Fruit fly (Drosophila melanogaster): ENCODE results near the gene CG5704.

The CG5704 gene

DNA sequence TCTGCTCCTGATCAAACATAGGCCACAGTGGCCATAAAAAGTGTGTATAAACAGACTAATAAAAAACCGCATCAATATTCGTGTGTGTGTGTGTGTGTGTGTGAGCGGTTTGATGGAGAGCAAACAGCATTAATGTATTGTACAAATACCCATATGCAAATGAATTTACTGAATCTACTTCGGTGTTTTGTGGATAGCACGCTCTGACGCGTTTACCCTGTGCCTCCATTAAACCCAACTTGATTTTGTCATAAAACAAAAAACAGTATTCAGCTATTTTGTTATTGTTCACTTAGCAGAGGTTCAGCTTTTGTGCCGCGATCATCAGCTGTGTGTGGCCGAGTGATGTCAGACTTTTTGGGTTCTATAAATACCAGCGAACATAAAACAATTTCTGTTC lies 26.4 kb downstream of the CG5704 start (continued):
- TF ChIP-seq CG12769 (tag; optimal IDR thresholded peaks at IDR 0.05) (peak; percentile 69), BEAF-32 (GFP tag; optimal IDR thresholded peaks at IDR 0.05) (no peak), wek (GFP tag; optimal IDR thresholded peaks at IDR 0.05) (no peak), schlank (tag; optimal IDR thresholded peaks at IDR 0.05) (no peak), CG12071 (GFP tag; optimal IDR thresholded peaks at IDR 0.05) (no peak), Dbx (GFP tag; IDR thresholded peaks at IDR 0.05) (0 out of 3 replicates have a peak, but pooled peaks have one; percentile 22), Doc2 (GFP tag; IDR thresholded peaks at IDR 0.05) (no peak), pan (optimal IDR thresholded peaks at IDR 0.05) (no peak), pan (GFP tag; optimal IDR thresholded peaks at IDR 0.05 in 1 of 2, IDR thresholded peaks at IDR 0.05 in 1 of 2) (peak in 1 of 2 experiments; percentile 27), ranshi (GFP tag; IDR thresholded peaks at IDR 0.05) (no peak), CG12219 (GFP tag; optimal IDR thresholded peaks at IDR 0.05) (no peak), nom (GFP tag; optimal IDR thresholded peaks at IDR 0.05) (no peak), CG1602 (GFP tag; optimal IDR thresholded peaks at IDR 0.05) (no peak), CG5953 (GFP tag; IDR thresholded peaks at IDR 0.05) (0 out of 2 replicates have a peak, but pooled peaks have one; percentile 35), sd (tag; optimal IDR thresholded peaks at IDR 0.05) (peak; percentile 70), CG14441 (GFP tag; IDR thresholded peaks at IDR 0.05) (no peak), cato (GFP tag; optimal IDR thresholded peaks at IDR 0.05; ENCODE audit: borderline replicate concordance) (no peak), CG10274 (GFP tag; optimal IDR thresholded peaks at IDR 0.05) (no peak), amos (GFP tag; IDR thresholded peaks at IDR 0.05; ENCODE audit: partially characterized antibody) (no peak), unpg (GFP tag; optimal IDR thresholded peaks at IDR 0.05) (no peak), seq (GFP tag; IDR thresholded peaks at IDR 0.05) (no peak), CG14860 (GFP tag; IDR thresholded peaks at IDR 0.05; ENCODE audit: partially characterized antibody) (no peak), Meics (GFP tag; optimal IDR thresholded peaks at IDR 0.05) (no peak), nau (GFP tag; optimal IDR thresholded peaks at IDR 0.05) (no peak), luna (GFP tag; optimal IDR thresholded peaks at IDR 0.05) (no peak), CG31388 (GFP tag; optimal IDR thresholded peaks at IDR 0.05) (no peak), Xbp1 (GFP tag; optimal IDR thresholded peaks at IDR 0.05) (no peak), nerfin-2 (GFP tag; IDR thresholded peaks at IDR 0.05; ENCODE audit: partially characterized antibody) (no peak), CG13894 (tag; optimal IDR thresholded peaks at IDR 0.05) (no peak), CG30020 (tag; optimal IDR thresholded peaks at IDR 0.05) (no peak), dysf (GFP tag; IDR thresholded peaks at IDR 0.05) (no peak), Taf1 (GFP tag; IDR thresholded peaks at IDR 0.05) (no peak), Med (GFP tag) (peak; percentile 65), hbn (GFP tag; IDR thresholded peaks at IDR 0.05; ENCODE audit: partially characterized antibody) (no peak), kah (GFP tag; optimal IDR thresholded peaks at IDR 0.05) (no peak), mld (GFP tag; IDR thresholded peaks at IDR 0.05; ENCODE audit: partially characterized antibody) (no peak), NfI (GFP tag; optimal IDR thresholded peaks at IDR 0.05) (no peak), CG15269 (tag; optimal IDR thresholded peaks at IDR 0.05) (peak; percentile 33), CG10543 (GFP tag; optimal IDR thresholded peaks at IDR 0.05) (no peak)

DNA sequence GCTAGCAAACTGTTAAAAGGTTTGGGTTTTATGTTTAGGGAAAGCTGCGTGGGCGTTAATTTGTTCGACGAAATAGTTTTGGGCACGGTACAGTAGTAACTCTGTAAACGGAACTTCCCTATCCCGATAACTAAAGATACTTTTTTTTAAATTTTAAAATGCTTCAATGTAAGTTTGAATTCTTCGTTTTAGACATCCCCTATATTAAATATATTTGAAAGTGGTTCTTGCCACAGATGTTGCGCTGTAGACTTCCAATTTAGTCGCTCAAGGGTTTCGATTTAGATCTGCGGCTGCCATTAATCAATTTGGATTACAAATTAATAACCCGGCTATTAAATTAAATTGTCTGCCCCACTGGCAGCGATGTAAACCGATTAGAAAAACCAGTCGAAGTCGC lies 28.3 kb downstream of the CG5704 start:
- TF ChIP-seq CG7839 (tag; optimal IDR thresholded peaks at IDR 0.05) (peak; percentile 28), Vsx1 (GFP tag; optimal IDR thresholded peaks at IDR 0.05) (no peak), CG6254 (GFP tag; optimal IDR thresholded peaks at IDR 0.05) (no peak), Nf-YA (GFP tag; IDR thresholded peaks at IDR 0.05) (no peak), Bdp1 (GFP tag; optimal IDR thresholded peaks at IDR 0.05) (no peak), Fer2 (tag; optimal IDR thresholded peaks at IDR 0.05) (no peak), CG3065 (GFP tag; optimal IDR thresholded peaks at IDR 0.05) (no peak), Med (GFP tag) (peak; percentile 32), sens (GFP tag) (peak; percentile 79), kay (GFP tag; optimal IDR thresholded peaks at IDR 0.05) (no peak), dysf (GFP tag; IDR thresholded peaks at IDR 0.05) (0 out of 3 replicates have a peak, but pooled peaks have one; percentile 12), H15 (GFP tag; IDR thresholded peaks at IDR 0.05) (no peak), Hey (tag; optimal IDR thresholded peaks at IDR 0.05) (no peak), CG34224 (GFP tag; IDR thresholded peaks at IDR 0.05; ENCODE audit: partially characterized antibody) (no peak), CG13287 (GFP tag; IDR thresholded peaks at IDR 0.05; ENCODE audit: partially characterized antibody) (no peak)

Data from whole organism, embryonic.